Worm (Caenorhabditis elegans) whole organism, midembryonic: Measurements from ENCODE around the gene ugt-12.

Source experiments
- ref-1 ChIP-seq: fragments of 200-800 bp; sonication (Bioruptor generic); conservative IDR thresholded peaks from 2 replicates; pipeline ENCODE4 v1.3.6; 2022; ENCODE audit warnings: missing genetic modification reagents, missing genetic modification characterization, missing compliant biosample characterization
- tab-1 ChIP-seq: fragments of 200-800 bp; sonication (Bioruptor generic); IDR thresholded peaks from 2 replicates; pipeline ENCODE4 v1.3.6; 2022; ENCODE audit warnings: missing genetic modification characterization, missing compliant biosample characterization

DNA sequence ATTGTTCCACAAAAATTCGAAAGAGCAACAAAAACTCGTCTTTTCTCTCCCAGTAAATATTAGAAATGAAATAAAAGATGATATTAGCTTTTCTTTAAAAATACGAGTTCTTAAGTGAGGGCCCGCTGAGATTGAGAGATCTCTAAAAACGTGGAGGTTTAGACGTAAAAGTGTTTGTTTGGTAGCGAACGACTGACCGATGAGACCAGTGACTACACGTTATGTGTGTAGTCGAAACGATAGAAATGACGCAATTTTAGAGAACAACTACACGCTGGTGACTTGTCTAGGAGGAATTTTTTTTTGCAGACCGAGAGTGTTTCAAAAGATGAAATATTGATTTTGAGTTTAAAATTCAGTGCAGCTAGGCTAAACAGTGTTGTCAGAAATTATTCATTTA, 26.7 kb downstream of the ugt-12 start, which contains the start of gene C37H5.13:
- TF ChIP-seq ref-1 (GFP tag; lab: Robert Waterston, UW) (no peak), tab-1 (no peak)
